Worm (Caenorhabditis elegans) whole organism, young adult: ENCODE data around the gene glb-29.

Experiments used
- F57C9.4 ChIP-seq: sonication (generic microtip); optimal IDR thresholded peaks from 2 replicates; lab custom pipeline; 2017; ENCODE audit warnings: mild to moderate bottlenecking, missing genetic modification characterization, missing compliant biosample characterization
- K12H6.12 ChIP-seq: fragments of 200-800 bp; sonication (Bioruptor generic); optimal IDR thresholded peaks from 2 replicates; lab custom pipeline; 2018; ENCODE audit warnings: mild to moderate bottlenecking, missing genetic modification characterization, missing compliant biosample characterization
- Y53F4B.3 ChIP-seq: fragments of 200-800 bp; sonication (Bioruptor generic); IDR thresholded peaks from 2 replicates; pipeline ENCODE4 v1.3.6; 2022; ENCODE audit warnings: missing genetic modification reagents, missing genetic modification characterization, missing compliant biosample characterization
- Y56A3A.18 ChIP-seq: fragments of 200-800 bp; sonication (Bioruptor generic); IDR thresholded peaks from 2 replicates; pipeline ENCODE4 v1.3.6; 2022; ENCODE audit warnings: missing genetic modification reagents, missing genetic modification characterization, missing compliant biosample characterization
- Y79H2A.3 ChIP-seq: fragments of 200-800 bp; sonication (Bioruptor generic); conservative IDR thresholded peaks from 2 replicates; pipeline ENCODE4 v1.3.6; 2022; ENCODE audit warnings: missing genetic modification reagents, missing genetic modification characterization, missing compliant biosample characterization
- ama-1 ChIP-seq, 3 experiments: fragments of 150-350 bp in 1 of 3; sonication (generic microtip) in 2 of 3; optimal IDR thresholded peaks; 2 replicates each; lab custom pipeline; 2014 to 2018; ENCODE audit warnings: missing biosample characterization in 2 of 3, missing genetic modification characterization in 2 of 3, missing genetic modification reagents in 2 of 3
- atf-7 ChIP-seq: sonication (generic microtip); optimal IDR thresholded peaks from 2 replicates; lab custom pipeline; 2017; ENCODE audit warnings: mild to moderate bottlenecking, missing genetic modification characterization, missing compliant biosample characterization
- cebp-1 ChIP-seq, 2 experiments: fragments of 200-800 bp in 1 of 2; sonication (Bioruptor generic) in 1 of 2; sonication (generic microtip) in 1 of 2; IDR thresholded peaks in 1 of 2; optimal IDR thresholded peaks in 1 of 2; 2 replicates each; pipeline versions ENCODE4 v1.3.6 to Lab custom; 2017 to 2022; ENCODE audit warnings: missing compliant biosample characterization in 2 of 2, missing genetic modification characterization in 2 of 2, mild to moderate bottlenecking in 1 of 2, missing genetic modification reagents in 1 of 2, moderate library complexity in 1 of 2
- ceh-100 ChIP-seq: fragments of 200-800 bp; sonication (Bioruptor generic); IDR thresholded peaks from 2 replicates; pipeline ENCODE4 v1.3.6; 2022; ENCODE audit warnings: missing genetic modification reagents, missing genetic modification characterization, missing compliant biosample characterization
- ceh-27 ChIP-seq: fragments of 200-800 bp; sonication (Bioruptor generic); optimal IDR thresholded peaks from 2 replicates; lab custom pipeline; 2018; ENCODE audit warnings: mild to moderate bottlenecking, missing genetic modification characterization, moderate library complexity, missing compliant biosample characterization
- ceh-40 ChIP-seq: fragments of 200-800 bp; sonication (Bioruptor generic); IDR thresholded peaks from 2 replicates; pipeline ENCODE4 v1.3.6; 2022; ENCODE audit warnings: missing genetic modification characterization, missing compliant biosample characterization
- chd-7 ChIP-seq: sonication (generic microtip); optimal IDR thresholded peaks from 2 replicates; lab custom pipeline; 2016; ENCODE audit warnings: mild to moderate bottlenecking, missing genetic modification characterization, moderate library complexity, missing compliant biosample characterization
- dpl-1 ChIP-seq: fragments of 150-350 bp; optimal IDR thresholded peaks from 2 replicates; lab custom pipeline; 2014; ENCODE audit warnings: missing biosample characterization, missing genetic modification reagents, missing genetic modification characterization
- hmg-1.2 ChIP-seq: fragments of 200-800 bp; sonication (Bioruptor generic); IDR thresholded peaks from 2 replicates; pipeline ENCODE4 v1.3.6; 2022; ENCODE audit warnings: missing genetic modification reagents, missing genetic modification characterization, missing compliant biosample characterization
- hrde-1 ChIP-seq: sonication (generic microtip); optimal IDR thresholded peaks from 2 replicates; lab custom pipeline; 2016; ENCODE audit warnings: missing genetic modification characterization, mild to moderate bottlenecking, missing compliant biosample characterization, moderate library complexity, missing genotype, missing genetic modification reagents, borderline replicate concordance
- let-607 ChIP-seq, 2 experiments: fragments of 200-800 bp in 1 of 2; sonication (Bioruptor generic) in 1 of 2; sonication (generic microtip) in 1 of 2; optimal IDR thresholded peaks; 2 replicates each; lab custom pipeline; 2016 to 2018; ENCODE audit warnings: mild to moderate bottlenecking in 2 of 2, missing compliant biosample characterization in 2 of 2, missing genetic modification characterization in 2 of 2, moderate library complexity in 2 of 2, missing genotype in 1 of 2
- lin-26 ChIP-seq: fragments of 200-800 bp; sonication (Bioruptor generic); IDR thresholded peaks from 2 replicates; pipeline ENCODE4 v1.3.6; 2022; ENCODE audit warnings: missing genetic modification reagents, missing genetic modification characterization, missing compliant biosample characterization
- lin-54 ChIP-seq: fragments of 200-800 bp; sonication (Bioruptor generic); optimal IDR thresholded peaks from 2 replicates; lab custom pipeline; 2018; ENCODE audit warnings: mild to moderate bottlenecking, missing genetic modification characterization, missing compliant biosample characterization
- madf-8 ChIP-seq: fragments of 200-800 bp; sonication (Bioruptor generic); conservative IDR thresholded peaks from 2 replicates; pipeline ENCODE4 v1.3.6; 2022; ENCODE audit warnings: missing genetic modification reagents, missing genetic modification characterization, missing compliant biosample characterization
- mcd-1 ChIP-seq: fragments of 200-800 bp; sonication (Bioruptor generic); IDR thresholded peaks from 2 replicates; pipeline ENCODE4 v1.3.6; 2022; ENCODE audit warnings: missing genetic modification reagents, missing genetic modification characterization, missing compliant biosample characterization
- mxl-1 ChIP-seq: sonication (generic microtip); optimal IDR thresholded peaks from 2 replicates; lab custom pipeline; 2016; ENCODE audit warnings: missing genetic modification characterization, missing compliant biosample characterization
- nfyb-1 ChIP-seq: fragments of 200-800 bp; sonication (Bioruptor generic); IDR thresholded peaks from 2 replicates; pipeline ENCODE4 v1.3.6; 2022; ENCODE audit warnings: missing genetic modification reagents, missing genetic modification characterization, missing compliant biosample characterization
- nhr-80 ChIP-seq: sonication (generic microtip); optimal IDR thresholded peaks from 2 replicates; lab custom pipeline; 2016; ENCODE audit warnings: missing genetic modification characterization, missing compliant biosample characterization
- pbrm-1 ChIP-seq: fragments of 200-800 bp; sonication (Bioruptor generic); IDR thresholded peaks from 2 replicates; pipeline ENCODE4 v1.3.6; 2022; ENCODE audit warnings: missing genetic modification reagents, missing genetic modification characterization, missing compliant biosample characterization
- pha-4 ChIP-seq: fragments of 150-350 bp; sonication (generic microtip); optimal IDR thresholded peaks from 2 replicates; lab custom pipeline; 2014; ENCODE audit warnings: missing biosample characterization, missing genetic modification reagents, missing genetic modification characterization
- snpc-1.1 ChIP-seq: sonication (generic microtip); optimal IDR thresholded peaks from 2 replicates; lab custom pipeline; 2017; ENCODE audit warnings: missing genetic modification characterization, mild to moderate bottlenecking, missing compliant biosample characterization, antibody characterized with exemption, moderate library complexity, missing genotype, missing genetic modification reagents; ENCODE audit not compliant: insufficient read depth
- snpc-1.3 ChIP-seq: sonication (generic microtip); optimal IDR thresholded peaks from 2 replicates; lab custom pipeline; 2017; ENCODE audit warnings: missing genetic modification characterization, mild to moderate bottlenecking, missing compliant biosample characterization, antibody characterized with exemption, moderate library complexity, missing genotype, missing genetic modification reagents; ENCODE audit not compliant: insufficient read depth
- snpc-4 ChIP-seq, 5 experiments: fragments of 150-350 bp in 1 of 5; sonication (generic microtip) in 4 of 5; optimal IDR thresholded peaks; 2 replicates each; lab custom pipeline; 2014 to 2018; ENCODE audit warnings: missing genetic modification characterization in 5 of 5, missing biosample characterization in 3 of 5, antibody characterized with exemption in 2 of 5, mild to moderate bottlenecking in 2 of 5, missing compliant biosample characterization in 2 of 5, missing genotype in 2 of 5, moderate library complexity in 2 of 5, missing genetic modification reagents in 1 of 5
- tlf-1 ChIP-seq: fragments of 200-800 bp; sonication (Bioruptor generic); optimal IDR thresholded peaks from 2 replicates; lab custom pipeline; 2018; ENCODE audit warnings: mild to moderate bottlenecking, missing genetic modification characterization, missing compliant biosample characterization
- xnd-1 ChIP-seq: sonication (generic microtip); optimal IDR thresholded peaks from 2 replicates; lab custom pipeline; 2016; ENCODE audit warnings: missing genotype, missing genetic modification reagents, missing genetic modification characterization, missing compliant biosample characterization
- ztf-25 ChIP-seq: fragments of 200-800 bp; sonication (Bioruptor generic); IDR thresholded peaks from 2 replicates; pipeline ENCODE4 v1.3.6; 2022; ENCODE audit warnings: missing genetic modification reagents, missing genetic modification characterization, missing compliant biosample characterization
- ztf-26 ChIP-seq: sonication (generic microtip); optimal IDR thresholded peaks from 2 replicates; lab custom pipeline; 2017; ENCODE audit warnings: missing genetic modification characterization, missing compliant biosample characterization

glb-29 gene

ce11 chrII:12052924-12053323 is 44.1 kb downstream of the glb-29 start:
- TF ChIP-seq ztf-26 (tag; lab: Kevin White, UChicago), result peak; percentile 64
- no peak for TF ChIP-seq pha-4 (tag; lab: Kevin White, UChicago)
- no peak for TF ChIP-seq let-607 (tag; optimal IDR thresholded peaks at IDR 0.05; lab: Kevin White, UChicago)
- no peak for TF ChIP-seq mxl-1 (tag; lab: Kevin White, UChicago)
- peak; percentile 44 for TF ChIP-seq atf-7
- peak; percentile 7; the same call in 1 of the 2 replicates for TF ChIP-seq lin-26
- TF ChIP-seq Y56A3A.18 (GFP tag; lab: Robert Waterston, UW), result no peak
- no peak for TF ChIP-seq dpl-1 (GFP tag; lab: Kevin White, UChicago)
- TF ChIP-seq ceh-100, result no peak
- no peak for TF ChIP-seq hrde-1
- 0 out of 2 replicates have a peak, but pooled peaks have one; percentile 38 for TF ChIP-seq nfyb-1 (GFP tag; lab: Robert Waterston, UW)
- 0 out of 2 replicates have a peak, but pooled peaks have one; percentile 13 for TF ChIP-seq hmg-1.2 (GFP tag; lab: Robert Waterston, UW)

ce11 chrII:12053486-12053885 is 44.6 kb downstream of the glb-29 start:
- no peak for TF ChIP-seq Y53F4B.3
- TF ChIP-seq snpc-1.1 (tag; lab: Kevin White, UChicago), result no peak
- TF ChIP-seq let-607 (tag; optimal IDR thresholded peaks at IDR 0.05; lab: Kevin White, UChicago), result peak in 1 of 2 experiments; percentile 17
- no peak for TF ChIP-seq lin-54 (GFP tag; lab: Kevin White, UChicago)
- TF ChIP-seq cebp-1 (GFP tag; IDR thresholded peaks at IDR 0.05; lab: Robert Waterston, UW), result no peak
- TF ChIP-seq cebp-1 (tag; optimal IDR thresholded peaks at IDR 0.05; lab: Kevin White, UChicago), result peak; percentile 32
- no peak for TF ChIP-seq snpc-1.3 (tag; lab: Kevin White, UChicago)
- TF ChIP-seq xnd-1 (tag; lab: Kevin White, UChicago), result no peak
- TF ChIP-seq tlf-1 (GFP tag; lab: Kevin White, UChicago), result no peak
- TF ChIP-seq mcd-1 (GFP tag; lab: Robert Waterston, UW), result no peak
- TF ChIP-seq nfyb-1 (GFP tag; lab: Robert Waterston, UW), result no peak
- TF ChIP-seq ama-1 (optimal IDR thresholded peaks at IDR 0.05; lab: Kevin White, UChicago), result peak; percentile 5
- no peak for TF ChIP-seq ama-1 (GFP tag; optimal IDR thresholded peaks at IDR 0.05; lab: Kevin White, UChicago)
- TF ChIP-seq nhr-80, result peak; percentile 25

- no peak for TF ChIP-seq ceh-40 (GFP tag; lab: Robert Waterston, UW)
- no peak for TF ChIP-seq chd-7 (tag; lab: Kevin White, UChicago)
- TF ChIP-seq Y79H2A.3, result 0 out of 2 replicates have a peak, but pooled peaks have one; percentile 34
- no peak for TF ChIP-seq F57C9.4 (tag; lab: Kevin White, UChicago)
- TF ChIP-seq K12H6.12 (tag; lab: Kevin White, UChicago), result no peak
- no peak for TF ChIP-seq ztf-25 (GFP tag; lab: Robert Waterston, UW)
- no peak for TF ChIP-seq ceh-27 (GFP tag; lab: Kevin White, UChicago)
- TF ChIP-seq hmg-1.2 (GFP tag; lab: Robert Waterston, UW), result no peak
- 0 out of 2 replicates have a peak, but pooled peaks have one; percentile 22 for TF ChIP-seq pbrm-1 (GFP tag; lab: Robert Waterston, UW)
- no peak for TF ChIP-seq snpc-4 (GFP tag; optimal IDR thresholded peaks at IDR 0.05; lab: Kevin White, UChicago)
- TF ChIP-seq snpc-4 (tag; optimal IDR thresholded peaks at IDR 0.05; lab: Kevin White, UChicago), result no peak
- peak; percentile 53 for TF ChIP-seq ama-1 (optimal IDR thresholded peaks at IDR 0.05; lab: Kevin White, UChicago)
- no peak for TF ChIP-seq ama-1 (GFP tag; optimal IDR thresholded peaks at IDR 0.05; lab: Kevin White, UChicago)
- TF ChIP-seq madf-8 (GFP tag; lab: Robert Waterston, UW), result no peak
- TF ChIP-seq, all 124 proteins: peak for 3
Measured at ce11 chrII:12054150-12054549, 45.3 kb downstream of the glb-29 start.
